Fruit fly (Drosophila melanogaster) whole organism, embryonic: ENCODE measurements around the gene Jon99Ciii.

Source experiments
- CG11247 ChIP-seq: fragments of 200-800 bp; sonication (Bioruptor generic); IDR thresholded peaks from 2 replicates; pipeline ENCODE4 v1.3.6; 2022; ENCODE audit warnings: missing biosample characterization, missing genetic modification characterization
- CG15479 ChIP-seq: fragments of 200-800 bp; sonication (Bioruptor generic); optimal IDR thresholded peaks from 3 replicates; lab custom pipeline; 2019; ENCODE audit warnings: missing biosample characterization, mild to moderate bottlenecking, missing genetic modification characterization, moderate library complexity
- CG2120 ChIP-seq: fragments of 200-800 bp; sonication (Bioruptor generic); optimal IDR thresholded peaks from 3 replicates; lab custom pipeline; 2016; ENCODE audit warnings: missing biosample characterization, missing genetic modification characterization
- CG2875 ChIP-seq: fragments of 200-800 bp; sonication (Bioruptor generic); optimal IDR thresholded peaks from 2 replicates; lab custom pipeline; 2017; ENCODE audit warnings: missing biosample characterization, mild to moderate bottlenecking, missing genetic modification characterization, missing genetic modification reagents
- CG3163 ChIP-seq: fragments of 200-800 bp; sonication (Bioruptor generic); optimal IDR thresholded peaks from 3 replicates; lab custom pipeline; 2016; ENCODE audit warnings: missing biosample characterization, missing genetic modification characterization
- D19B ChIP-seq: fragments of 200-800 bp; sonication (Bioruptor generic); optimal IDR thresholded peaks from 2 replicates; lab custom pipeline; 2017; ENCODE audit warnings: missing biosample characterization, mild to moderate bottlenecking, missing genetic modification characterization
- Kr ChIP-seq: fragments of 200-800 bp; sonication (Bioruptor generic); optimal IDR thresholded peaks from 2 replicates; lab custom pipeline; 2017; ENCODE audit warnings: missing biosample characterization, mild to moderate bottlenecking, missing genetic modification characterization
- amos ChIP-seq: fragments of 200-800 bp; sonication (Bioruptor generic); IDR thresholded peaks from 2 replicates; pipeline ENCODE4 v1.3.6; 2022; ENCODE audit warnings: missing biosample characterization, missing genetic modification characterization; ENCODE audit not compliant: partially characterized antibody
- chif ChIP-seq, 2 experiments: fragments of 200-800 bp; sonication (Bioruptor generic); optimal IDR thresholded peaks; 3 replicates each; lab custom pipeline; 2016; ENCODE audit warnings: missing biosample characterization in 2 of 2, missing genetic modification characterization in 2 of 2
- cwo ChIP-seq: fragments of 200-800 bp; sonication (Bioruptor generic); optimal IDR thresholded peaks from 3 replicates; lab custom pipeline; 2017; ENCODE audit warnings: missing biosample characterization, missing genetic modification characterization, mild to moderate bottlenecking, moderate library complexity, missing genetic modification reagents
- insv ChIP-seq, 2 experiments: fragments of 200-800 bp; sonication (Bioruptor generic); optimal IDR thresholded peaks; 3 replicates each; lab custom pipeline; 2016 to 2018; ENCODE audit warnings: missing biosample characterization in 2 of 2, missing genetic modification characterization in 2 of 2
- p53 ChIP-seq: fragments of 200-800 bp; sonication (Bioruptor generic); optimal IDR thresholded peaks from 2 replicates; lab custom pipeline; 2016; ENCODE audit warnings: missing biosample characterization, missing genetic modification characterization
- sim ChIP-seq: fragments of 200-800 bp; sonication (Bioruptor generic); IDR thresholded peaks from 2 replicates; pipeline ENCODE4 v1.3.6; 2022; ENCODE audit warnings: missing biosample characterization, missing genetic modification characterization
- wor ChIP-seq: fragments of 200-800 bp; sonication (Bioruptor generic); IDR thresholded peaks from 2 replicates; pipeline ENCODE4 v1.3.6; 2022; ENCODE audit warnings: missing biosample characterization, missing genetic modification characterization

- no peak for TF ChIP-seq p53 (GFP tag; lab: Kevin White, UChicago)
- TF ChIP-seq wor (GFP tag; lab: Robert Waterston, UW): peak; percentile 32
- TF ChIP-seq chif (GFP tag; optimal IDR thresholded peaks at IDR 0.05; lab: Kevin White, UChicago): peak in 1 of 2 experiments; percentile 9
- peak; percentile 51 for TF ChIP-seq D19B (GFP tag; lab: Kevin White, UChicago)
- no peak for TF ChIP-seq insv (GFP tag; optimal IDR thresholded peaks at IDR 0.05; lab: Kevin White, UChicago)
- TF ChIP-seq CG15479: no peak
- TF ChIP-seq sim (GFP tag; lab: Robert Waterston, UW): no peak
- no peak for TF ChIP-seq CG2875
- TF ChIP-seq CG3163 (GFP tag; lab: Kevin White, UChicago): no peak
- peak; percentile 42 for TF ChIP-seq cwo (GFP tag; lab: Kevin White, UChicago)
- no peak for TF ChIP-seq Kr (GFP tag; lab: Kevin White, UChicago)
- TF ChIP-seq CG11247: peak; percentile 58
- no peak for TF ChIP-seq amos (GFP tag; lab: Robert Waterston, UW)
- TF ChIP-seq CG2120 (GFP tag; lab: Kevin White, UChicago): peak; percentile 65
Observed at dm6 chr3R:29894393-29894792, 27.6 kb upstream of the Jon99Ciii start.
